Fruit fly (Drosophila melanogaster) whole organism, adult: ENCODE data around the gene Klp3A.

Source experiments
- CG7101 ChIP-seq: fragments of 200-800 bp; sonication (Bioruptor generic); optimal IDR thresholded peaks from 2 replicates; lab custom pipeline; 2018; ENCODE audit warnings: missing biosample characterization, mild to moderate bottlenecking, missing genetic modification characterization, moderate library complexity
- Crg-1 ChIP-seq: fragments of 200-800 bp; sonication (Bioruptor generic); optimal IDR thresholded peaks from 2 replicates; lab custom pipeline; 2016; ENCODE audit warnings: missing biosample characterization, missing genetic modification characterization
- cic ChIP-seq: fragments of 200-800 bp; sonication (Bioruptor generic); optimal IDR thresholded peaks from 2 replicates; lab custom pipeline; 2017; ENCODE audit warnings: missing biosample characterization, mild to moderate bottlenecking, missing genetic modification characterization, moderate library complexity
- kay ChIP-seq: fragments of 200-800 bp; sonication (Bioruptor generic); peaks from one replicate; lab custom pipeline; 2016; ENCODE audit warnings: missing biosample characterization, missing genetic modification characterization, borderline replicate concordance
- pad ChIP-seq: fragments of 200-800 bp; sonication (Bioruptor generic); optimal IDR thresholded peaks from 3 replicates; lab custom pipeline; 2017; ENCODE audit warnings: missing biosample characterization, missing genetic modification characterization, mild to moderate bottlenecking, moderate library complexity, missing genetic modification reagents
- toe ChIP-seq: fragments of 200-800 bp; sonication (Bioruptor generic); optimal IDR thresholded peaks from 2 replicates; lab custom pipeline; 2016; ENCODE audit warnings: missing biosample characterization, missing genetic modification characterization

DNA sequence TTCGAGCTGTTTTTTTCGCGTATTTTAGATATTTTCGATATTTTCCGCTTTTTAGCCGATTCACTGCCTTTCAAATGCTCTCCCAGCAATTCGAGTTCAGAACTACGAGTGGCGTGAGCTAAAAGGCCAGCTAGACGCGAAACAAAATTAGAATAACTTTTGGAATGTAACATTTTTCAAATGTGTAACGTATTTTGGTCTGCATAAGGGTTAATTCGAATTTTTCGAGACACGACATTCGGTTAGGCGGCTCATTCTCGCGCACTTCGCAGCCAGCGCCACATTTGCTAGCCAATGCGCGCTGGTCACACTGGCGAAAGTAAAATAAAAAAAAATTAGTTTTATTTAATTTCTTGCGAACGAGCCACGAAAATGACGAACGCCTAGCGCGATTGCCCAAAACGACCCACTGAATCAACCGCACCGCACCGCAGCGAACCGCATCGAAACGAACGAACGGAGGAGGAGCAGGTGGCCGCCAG is 20.7 kb upstream of the Klp3A start, which contains the start of the genes brv3 and Pi4KIIIalpha:
- TF ChIP-seq toe (no peak), CG7101 (tag; lab: Kevin White, UChicago) (no peak), cic (GFP tag; lab: Kevin White, UChicago) (no peak), pad (GFP tag; lab: Kevin White, UChicago) (no peak), kay (GFP tag; lab: Kevin White, UChicago) (no peak), Crg-1 (GFP tag; lab: Kevin White, UChicago) (no peak)
